Worm (Caenorhabditis elegans) whole organism, L4 larva: ENCODE data around the gene ttr-40.
"Not testable (repeated sequence)": the region's sequence is repeated elsewhere in the genome, so short reads cannot be mapped to it uniquely, and the experiment has no call there.

Source experiments
- D1046.2 ChIP-seq: fragments of 200-800 bp; sonication (Bioruptor generic); IDR thresholded peaks from 2 replicates; pipeline ENCODE4 v1.3.6; 2022; ENCODE audit warnings: missing genetic modification characterization, missing compliant biosample characterization
- F44E2.7 ChIP-seq: fragments of 200-800 bp; sonication (Bioruptor generic); IDR thresholded peaks from 2 replicates; pipeline ENCODE4 v2.1.2; 2022; ENCODE audit warnings: missing genetic modification characterization, missing compliant biosample characterization
- F49E8.2 ChIP-seq: sonication (generic microtip); optimal IDR thresholded peaks from 2 replicates; lab custom pipeline; 2016; ENCODE audit warnings: missing compliant biosample characterization, mild to moderate bottlenecking, missing genetic modification characterization, borderline replicate concordance
- T26A8.4 ChIP-seq: fragments of 200-800 bp; sonication (Bioruptor generic); IDR thresholded peaks from 2 replicates; pipeline ENCODE4 v1.3.6; 2022; ENCODE audit warnings: missing genetic modification characterization, missing compliant biosample characterization
- Y105C5A.15 ChIP-seq: fragments of 200-800 bp; sonication (Bioruptor generic); IDR thresholded peaks from 2 replicates; pipeline ENCODE4 v1.3.6; 2022; ENCODE audit warnings: missing genetic modification characterization, missing compliant biosample characterization
- Y48G9A.11 ChIP-seq: fragments of 200-800 bp; sonication (Bioruptor generic); IDR thresholded peaks from 2 replicates; pipeline ENCODE4 v1.3.6; 2022; ENCODE audit warnings: missing genetic modification reagents, missing genetic modification characterization, missing compliant biosample characterization
- Y75B8A.6 ChIP-seq: fragments of 200-800 bp; sonication (Bioruptor generic); IDR thresholded peaks from 2 replicates; pipeline ENCODE4 v1.3.6; 2022; ENCODE audit warnings: missing genetic modification reagents, missing genetic modification characterization, missing compliant biosample characterization
- ZK337.2 ChIP-seq: fragments of 200-800 bp; sonication (Bioruptor generic); IDR thresholded peaks from 2 replicates; pipeline ENCODE4 v1.3.6; 2022; ENCODE audit warnings: missing genetic modification reagents, missing genetic modification characterization, missing compliant biosample characterization
- arid-1 ChIP-seq: fragments of 200-800 bp; sonication (Bioruptor generic); conservative IDR thresholded peaks from 2 replicates; pipeline ENCODE4 v1.3.6; 2022; ENCODE audit warnings: missing genetic modification reagents, missing genetic modification characterization, missing compliant biosample characterization
- ceh-20 ChIP-seq: fragments of 200-800 bp; sonication (Bioruptor generic); IDR thresholded peaks from 2 replicates; pipeline ENCODE4 v1.3.6; 2022; ENCODE audit warnings: missing genetic modification reagents, missing genetic modification characterization, missing compliant biosample characterization
- ceh-62 ChIP-seq: sonication (generic microtip); optimal IDR thresholded peaks from 2 replicates; lab custom pipeline; 2017; ENCODE audit warnings: missing biosample characterization, missing genetic modification characterization
- ces-1 ChIP-seq: fragments of 150-350 bp; sonication (generic microtip); optimal IDR thresholded peaks from 4 replicates; lab custom pipeline; 2014; ENCODE audit warnings: missing biosample characterization, missing genetic modification reagents, missing genetic modification characterization
- ctbp-1 ChIP-seq: fragments of 200-800 bp; sonication (Bioruptor generic); IDR thresholded peaks from 2 replicates; pipeline ENCODE4 v1.3.6; 2022; ENCODE audit warnings: missing genetic modification reagents, missing genetic modification characterization, missing compliant biosample characterization
- daf-8 ChIP-seq: fragments of 200-800 bp; sonication (Bioruptor generic); IDR thresholded peaks from 2 replicates; pipeline ENCODE4 v1.3.6; 2022; ENCODE audit warnings: missing genetic modification characterization, missing compliant biosample characterization
- dmd-6 ChIP-seq: fragments of 200-800 bp; sonication (Bioruptor generic); IDR thresholded peaks from 2 replicates; pipeline ENCODE4 v1.3.6; 2022; ENCODE audit warnings: missing genetic modification reagents, missing genetic modification characterization, missing compliant biosample characterization
- dmd-8 ChIP-seq: fragments of 200-800 bp; sonication (Bioruptor generic); IDR thresholded peaks from 2 replicates; pipeline ENCODE4 v1.3.6; 2022; ENCODE audit warnings: missing genetic modification characterization, missing compliant biosample characterization
- dmd-9 ChIP-seq: fragments of 200-800 bp; sonication (Bioruptor generic); IDR thresholded peaks from 2 replicates; pipeline ENCODE4 v1.3.6; 2022; ENCODE audit warnings: missing genetic modification reagents, missing genetic modification characterization, missing compliant biosample characterization
- egl-43 ChIP-seq: fragments of 200-800 bp; sonication (Bioruptor generic); IDR thresholded peaks from 2 replicates; pipeline ENCODE4 v1.3.6; 2022; ENCODE audit warnings: missing genetic modification reagents, missing genetic modification characterization, missing compliant biosample characterization
- fos-1 ChIP-seq: fragments of 150-350 bp; optimal IDR thresholded peaks from 2 replicates; lab custom pipeline; 2014; ENCODE audit warnings: missing biosample characterization, missing genetic modification characterization
- hmg-1.1 ChIP-seq: fragments of 200-800 bp; sonication (Bioruptor generic); IDR thresholded peaks from 2 replicates; pipeline ENCODE4 v1.3.6; 2022; ENCODE audit warnings: missing genetic modification reagents, missing genetic modification characterization, missing compliant biosample characterization
- lim-7 ChIP-seq: fragments of 200-800 bp; sonication (Bioruptor generic); IDR thresholded peaks from 2 replicates; pipeline ENCODE4 v1.3.6; 2022; ENCODE audit warnings: missing genetic modification characterization, missing compliant biosample characterization
- lin-1 ChIP-seq: fragments of 200-800 bp; sonication (Bioruptor generic); IDR thresholded peaks from 2 replicates; pipeline ENCODE4 v1.3.6; 2022; ENCODE audit warnings: missing genetic modification reagents, missing genetic modification characterization, missing compliant biosample characterization
- lin-15B ChIP-seq: fragments of 150-350 bp; sonication (generic microtip); optimal IDR thresholded peaks from 3 replicates; lab custom pipeline; 2014; ENCODE audit warnings: missing biosample characterization, missing genetic modification characterization
- lin-29 ChIP-seq: fragments of 200-800 bp; sonication (Bioruptor generic); IDR thresholded peaks from 2 replicates; pipeline ENCODE4 v1.3.6; 2022; ENCODE audit warnings: missing genetic modification reagents, missing genetic modification characterization, missing compliant biosample characterization
- lin-38 ChIP-seq: fragments of 200-800 bp; sonication (Bioruptor generic); IDR thresholded peaks from 2 replicates; pipeline ENCODE4 v1.3.6; 2022; ENCODE audit warnings: missing genetic modification reagents, missing genetic modification characterization, missing compliant biosample characterization
- madf-5 ChIP-seq, 2 experiments: fragments of 200-800 bp; sonication (Bioruptor generic); IDR thresholded peaks; 2 replicates each; pipeline ENCODE4 v1.3.6; 2022; ENCODE audit warnings: missing compliant biosample characterization in 2 of 2, missing genetic modification characterization in 2 of 2
- madf-9 ChIP-seq: fragments of 200-800 bp; sonication (Bioruptor generic); conservative IDR thresholded peaks from 2 replicates; pipeline ENCODE4 v1.3.6; 2022; ENCODE audit warnings: missing genetic modification reagents, missing genetic modification characterization, missing compliant biosample characterization
- mdt-29 ChIP-seq: fragments of 200-800 bp; sonication (Bioruptor generic); IDR thresholded peaks from 2 replicates; pipeline ENCODE4 v1.3.6; 2022; ENCODE audit warnings: missing genetic modification reagents, missing genetic modification characterization, missing compliant biosample characterization
- mxl-2 ChIP-seq: fragments of 200-800 bp; sonication (Bioruptor generic); conservative IDR thresholded peaks from 2 replicates; pipeline ENCODE4 v1.3.6; 2022; ENCODE audit warnings: missing genetic modification reagents, missing genetic modification characterization, missing compliant biosample characterization
- nhr-11 ChIP-seq: fragments of 150-350 bp; optimal IDR thresholded peaks from 2 replicates; lab custom pipeline; 2014; ENCODE audit warnings: missing biosample characterization, missing genetic modification characterization
- nhr-41 ChIP-seq: fragments of 200-800 bp; sonication (Bioruptor generic); IDR thresholded peaks from 2 replicates; pipeline ENCODE4 v1.3.6; 2022; ENCODE audit warnings: missing genetic modification reagents, missing genetic modification characterization, missing compliant biosample characterization
- nhr-42 ChIP-seq: fragments of 200-800 bp; sonication (Bioruptor generic); IDR thresholded peaks from 2 replicates; pipeline ENCODE4 v1.3.6; 2022; ENCODE audit warnings: missing genetic modification characterization, missing compliant biosample characterization
- nhr-6 ChIP-seq: fragments of 150-350 bp; optimal IDR thresholded peaks from 2 replicates; lab custom pipeline; 2014; ENCODE audit warnings: missing biosample characterization, missing genetic modification characterization
- pha-4 ChIP-seq, 2 experiments: fragments of 150-350 bp in 1 of 2; fragments of 200-800 bp in 1 of 2; sonication (Bioruptor generic) in 1 of 2; IDR thresholded peaks in 1 of 2; optimal IDR thresholded peaks in 1 of 2; 2 replicates each; pipeline versions ENCODE4 v1.3.6 to Lab custom; 2014 to 2022; ENCODE audit warnings: missing genetic modification characterization in 2 of 2, missing genetic modification reagents in 2 of 2, missing biosample characterization in 1 of 2, missing compliant biosample characterization in 1 of 2
- php-3 ChIP-seq: fragments of 200-800 bp; sonication (Bioruptor generic); IDR thresholded peaks from 2 replicates; pipeline ENCODE4 v1.3.6; 2022; ENCODE audit warnings: missing genetic modification reagents, missing genetic modification characterization, missing compliant biosample characterization
- saeg-2 ChIP-seq: fragments of 200-800 bp; sonication (Bioruptor generic); IDR thresholded peaks from 2 replicates; pipeline ENCODE4 v1.3.6; 2022; ENCODE audit warnings: missing genetic modification reagents, missing genetic modification characterization, missing compliant biosample characterization
- skn-1 ChIP-seq: fragments of 150-350 bp; optimal IDR thresholded peaks from 2 replicates; lab custom pipeline; 2014; ENCODE audit warnings: missing biosample characterization, missing genetic modification characterization
- snpc-1.2 ChIP-seq: fragments of 200-800 bp; sonication (Bioruptor generic); IDR thresholded peaks from 2 replicates; pipeline ENCODE4 v1.3.6; 2022; ENCODE audit warnings: missing genetic modification reagents, missing genetic modification characterization, missing compliant biosample characterization
- tra-1 ChIP-seq: fragments of 200-800 bp; sonication (Bioruptor generic); IDR thresholded peaks from 2 replicates; pipeline ENCODE4 v1.3.6; 2022; ENCODE audit warnings: missing genetic modification reagents, missing genetic modification characterization, missing compliant biosample characterization
- unc-39 ChIP-seq: sonication (generic microtip); optimal IDR thresholded peaks from 2 replicates; lab custom pipeline; 2017; ENCODE audit warnings: missing biosample characterization, missing genetic modification characterization
- vab-7 ChIP-seq: fragments of 200-800 bp; sonication (Bioruptor generic); IDR thresholded peaks from 2 replicates; pipeline ENCODE4 v1.3.6; 2022; ENCODE audit warnings: missing genetic modification reagents, missing genetic modification characterization, missing compliant biosample characterization
- zfp-3 ChIP-seq: fragments of 200-800 bp; sonication (Bioruptor generic); conservative IDR thresholded peaks from 2 replicates; pipeline ENCODE4 v1.3.6; 2022; ENCODE audit warnings: missing genetic modification reagents, missing genetic modification characterization, missing compliant biosample characterization
- zip-11 ChIP-seq: fragments of 200-800 bp; sonication (Bioruptor generic); IDR thresholded peaks from 2 replicates; pipeline ENCODE4 v1.3.6; 2022; ENCODE audit warnings: missing genetic modification characterization, missing compliant biosample characterization

The ttr-40 gene

ce11 chrV:9342965-9343628 lies 12.2 kb downstream of the ttr-40 start (continued):
- TF ChIP-seq nhr-6 (tag; lab: Kevin White, UChicago) (no peak), nhr-11 (tag; lab: Kevin White, UChicago) (no peak), skn-1 (no peak), lin-15B (tag; lab: Kevin White, UChicago) (no peak), ceh-62 (tag; lab: Kevin White, UChicago) (no peak), daf-8 (GFP tag; lab: Robert Waterston, UW) (no peak; the same call in 1 of the 2 replicates), fos-1 (tag; lab: Kevin White, UChicago) (peak; percentile 37), unc-39 (no peak), nhr-41 (GFP tag; lab: Robert Waterston, UW) (no peak), F49E8.2 (tag; lab: Kevin White, UChicago) (no peak), mdt-29 (no peak; the same call in none of the 2 replicates), ces-1 (GFP tag; lab: Kevin White, UChicago) (no peak)
- TF ChIP-seq, all 104 proteins: peak for 30

- TF ChIP-seq ctbp-1 (GFP tag; lab: Robert Waterston, UW): peak; percentile 82
- TF ChIP-seq madf-5 (GFP tag; IDR thresholded peaks at IDR 0.05; lab: Robert Waterston, UW): peak; percentile 64 to 83; a peak in 3 of 4 replicates
- peak; percentile 76 for TF ChIP-seq arid-1 (GFP tag; lab: Robert Waterston, UW)
- 0 out of 2 replicates have a peak, but pooled peaks have one; percentile 42 for TF ChIP-seq nhr-41 (GFP tag; lab: Robert Waterston, UW)
- TF ChIP-seq Y75B8A.6 (GFP tag; lab: Robert Waterston, UW): peak; percentile 94
- peak; percentile 53; the same call in 1 of the 2 replicates for TF ChIP-seq lin-1
- peak; percentile 86 for TF ChIP-seq php-3
- TF ChIP-seq egl-43 (GFP tag; lab: Robert Waterston, UW): peak; percentile 89
- peak; percentile 79 for TF ChIP-seq T26A8.4 (GFP tag; lab: Robert Waterston, UW)
- peak; percentile 83 for TF ChIP-seq ceh-20 (GFP tag; lab: Robert Waterston, UW)
- 0 out of 2 replicates have a peak, but pooled peaks have one; percentile 61 for TF ChIP-seq ZK337.2 (GFP tag; lab: Robert Waterston, UW)
- peak; percentile 85 for TF ChIP-seq mdt-29
- peak; percentile 59; the same call in 1 of the 2 replicates for TF ChIP-seq madf-9 (GFP tag; lab: Robert Waterston, UW)
- TF ChIP-seq lim-7: peak; percentile 63; the same call in 1 of the 2 replicates
- peak; percentile 81; the same call in 1 of the 2 replicates for TF ChIP-seq tra-1
- peak; percentile 68 for TF ChIP-seq mxl-2
- peak; percentile 97 for TF ChIP-seq zfp-3 (GFP tag; lab: Robert Waterston, UW)
- peak; percentile 88 for TF ChIP-seq D1046.2 (GFP tag; lab: Robert Waterston, UW)
- TF ChIP-seq snpc-1.2 (GFP tag; lab: Robert Waterston, UW): peak; percentile 76
- 0 out of 2 replicates have a peak, but pooled peaks have one; percentile 49 for TF ChIP-seq F44E2.7 (GFP tag; lab: Robert Waterston, UW)
- peak; percentile 90 for TF ChIP-seq nhr-42 (GFP tag; lab: Robert Waterston, UW)
- TF ChIP-seq Y105C5A.15 (GFP tag; lab: Robert Waterston, UW): peak; percentile 76; the same call in 1 of the 2 replicates
- TF ChIP-seq Y48G9A.11 (GFP tag; lab: Robert Waterston, UW): peak; percentile 83
- TF ChIP-seq saeg-2 (GFP tag; lab: Robert Waterston, UW): peak; percentile 81
- peak; percentile 95 for TF ChIP-seq pha-4 (GFP tag; IDR thresholded peaks at IDR 0.05; lab: Robert Waterston, UW)
- not testable (repeated sequence) for TF ChIP-seq pha-4 (tag; optimal IDR thresholded peaks at IDR 0.05; lab: Kevin White, UChicago)
- TF ChIP-seq lin-38 (GFP tag; lab: Robert Waterston, UW): peak; percentile 78
- TF ChIP-seq zip-11 (GFP tag; lab: Robert Waterston, UW): peak; percentile 80; the same call in 1 of the 2 replicates
- 0 out of 2 replicates have a peak, but pooled peaks have one; percentile 56 for TF ChIP-seq dmd-8
- TF ChIP-seq vab-7 (GFP tag; lab: Robert Waterston, UW): peak; percentile 42; the same call in 1 of the 2 replicates
- peak; percentile 71; the same call in 1 of the 2 replicates for TF ChIP-seq dmd-9 (GFP tag; lab: Robert Waterston, UW)
- TF ChIP-seq lin-29: peak; percentile 76
- TF ChIP-seq dmd-6: peak; percentile 66
- peak; percentile 80 for TF ChIP-seq hmg-1.1 (GFP tag; lab: Robert Waterston, UW)
These were observed 13.0 kb downstream of the ttr-40 start for ce11 chrV:9342282-9342681.
